Worm (Caenorhabditis elegans): Measurements from ENCODE around the gene unc-2.

ce11 chrX:2696563-2696962 lies 66.8 kb downstream of the unc-2 start:
- TF ChIP-seq elt-3 (tag; optimal IDR thresholded peaks at IDR 0.05) (no peak), ceh-43 (GFP tag; optimal IDR thresholded peaks at IDR 0.05) (no peak), sptf-1 (tag; optimal IDR thresholded peaks at IDR 0.05) (no peak), mep-1 (tag; optimal IDR thresholded peaks at IDR 0.05) (no peak), lin-13 (tag; optimal IDR thresholded peaks at IDR 0.05) (no peak), nhr-76 (tag; optimal IDR thresholded peaks at IDR 0.05) (no peak), unc-62 (GFP tag; optimal IDR thresholded peaks at IDR 0.05) (no peak), hlh-1 (tag; optimal IDR thresholded peaks at IDR 0.05) (no peak)
